Worm (Caenorhabditis elegans) whole organism, young adult: ENCODE measurements around the gene mau-8.

Experiments used
- B0035.1 ChIP-seq: sonication (generic microtip); optimal IDR thresholded peaks from 2 replicates; lab custom pipeline; 2016; ENCODE audit warnings: missing genetic modification characterization, mild to moderate bottlenecking, missing compliant biosample characterization, missing genotype, missing genetic modification reagents
- B0336.3 ChIP-seq: fragments of 200-800 bp; sonication (Bioruptor generic); IDR thresholded peaks from 2 replicates; pipeline ENCODE4 v1.3.6; 2022; ENCODE audit warnings: missing genetic modification characterization, missing compliant biosample characterization
- D2030.7 ChIP-seq: fragments of 200-800 bp; sonication (Bioruptor generic); IDR thresholded peaks from 2 replicates; pipeline ENCODE4 v1.3.6; 2022; ENCODE audit warnings: missing genetic modification reagents, missing genetic modification characterization, missing compliant biosample characterization
- F23B12.7 ChIP-seq: sonication (generic microtip); optimal IDR thresholded peaks from 2 replicates; lab custom pipeline; 2017; ENCODE audit warnings: missing genetic modification characterization, mild to moderate bottlenecking, missing compliant biosample characterization, antibody characterized with exemption, moderate library complexity; ENCODE audit not compliant: insufficient read depth
- F33H1.4 ChIP-seq: fragments of 200-800 bp; sonication (Bioruptor generic); IDR thresholded peaks from 2 replicates; pipeline ENCODE4 v1.3.6; 2022; ENCODE audit warnings: missing genetic modification reagents, missing genetic modification characterization, missing compliant biosample characterization
- F49E8.2 ChIP-seq: sonication (generic microtip); optimal IDR thresholded peaks from 3 replicates; lab custom pipeline; 2017; ENCODE audit warnings: missing genetic modification characterization, mild to moderate bottlenecking, missing compliant biosample characterization, antibody characterized with exemption, moderate library complexity; ENCODE audit not compliant: insufficient read depth
- F52B5.7 ChIP-seq: sonication (generic microtip); optimal IDR thresholded peaks from 2 replicates; lab custom pipeline; 2016; ENCODE audit warnings: mild to moderate bottlenecking, missing genetic modification characterization, missing compliant biosample characterization
- K12H6.12 ChIP-seq: fragments of 200-800 bp; sonication (Bioruptor generic); optimal IDR thresholded peaks from 2 replicates; lab custom pipeline; 2018; ENCODE audit warnings: mild to moderate bottlenecking, missing genetic modification characterization, missing compliant biosample characterization
- T26A5.8 ChIP-seq: sonication (generic microtip); optimal IDR thresholded peaks from 2 replicates; lab custom pipeline; 2016; ENCODE audit warnings: missing genetic modification characterization, missing compliant biosample characterization
- Y53F4B.3 ChIP-seq: fragments of 200-800 bp; sonication (Bioruptor generic); IDR thresholded peaks from 2 replicates; pipeline ENCODE4 v1.3.6; 2022; ENCODE audit warnings: missing genetic modification reagents, missing genetic modification characterization, missing compliant biosample characterization
- Y56A3A.18 ChIP-seq: fragments of 200-800 bp; sonication (Bioruptor generic); IDR thresholded peaks from 2 replicates; pipeline ENCODE4 v1.3.6; 2022; ENCODE audit warnings: missing genetic modification reagents, missing genetic modification characterization, missing compliant biosample characterization
- akir-1 ChIP-seq: fragments of 200-800 bp; sonication (Bioruptor generic); optimal IDR thresholded peaks from 2 replicates; lab custom pipeline; 2018; ENCODE audit warnings: mild to moderate bottlenecking, missing genetic modification characterization, moderate library complexity, missing compliant biosample characterization
- athp-1 ChIP-seq: sonication (generic microtip); optimal IDR thresholded peaks from 2 replicates; lab custom pipeline; 2017; ENCODE audit warnings: mild to moderate bottlenecking, missing genetic modification characterization, missing compliant biosample characterization
- attf-5 ChIP-seq: fragments of 200-800 bp; sonication (Bioruptor generic); optimal IDR thresholded peaks from 2 replicates; lab custom pipeline; 2018; ENCODE audit warnings: mild to moderate bottlenecking, missing genetic modification characterization, missing compliant biosample characterization
- bed-2 ChIP-seq: fragments of 200-800 bp; sonication (Bioruptor generic); IDR thresholded peaks from 2 replicates; pipeline ENCODE4 v1.3.6; 2022; ENCODE audit warnings: missing genetic modification reagents, missing genetic modification characterization, missing compliant biosample characterization
- ccch-3 ChIP-seq: fragments of 200-800 bp; sonication (Bioruptor generic); optimal IDR thresholded peaks from 2 replicates; lab custom pipeline; 2018; ENCODE audit warnings: mild to moderate bottlenecking, missing genetic modification characterization, missing compliant biosample characterization
- ceh-79 ChIP-seq: sonication (generic microtip); optimal IDR thresholded peaks from 2 replicates; lab custom pipeline; 2017; ENCODE audit warnings: mild to moderate bottlenecking, missing genetic modification characterization, missing compliant biosample characterization
- ceh-91 ChIP-seq: fragments of 200-800 bp; sonication (Bioruptor generic); IDR thresholded peaks from 2 replicates; pipeline ENCODE4 v1.3.6; 2022; ENCODE audit warnings: missing genetic modification reagents, missing genetic modification characterization, missing compliant biosample characterization
- chd-7 ChIP-seq: sonication (generic microtip); optimal IDR thresholded peaks from 2 replicates; lab custom pipeline; 2016; ENCODE audit warnings: mild to moderate bottlenecking, missing genetic modification characterization, moderate library complexity, missing compliant biosample characterization
- efl-1 ChIP-seq: fragments of 150-350 bp; optimal IDR thresholded peaks from 2 replicates; lab custom pipeline; 2014; ENCODE audit warnings: missing biosample characterization, missing genetic modification reagents, missing genetic modification characterization
- egrh-3 ChIP-seq: fragments of 200-800 bp; sonication (Bioruptor generic); IDR thresholded peaks from 2 replicates; pipeline ENCODE4 v1.3.6; 2022; ENCODE audit warnings: missing genetic modification reagents, missing genetic modification characterization, missing compliant biosample characterization
- fkh-3 ChIP-seq: sonication (generic microtip); optimal IDR thresholded peaks from 2 replicates; lab custom pipeline; 2016; ENCODE audit warnings: mild to moderate bottlenecking, missing genetic modification characterization, missing compliant biosample characterization
- gei-17 ChIP-seq: fragments of 200-800 bp; sonication (Bioruptor generic); optimal IDR thresholded peaks from 2 replicates; lab custom pipeline; 2018; ENCODE audit warnings: mild to moderate bottlenecking, missing genetic modification characterization, missing compliant biosample characterization
- hrde-1 ChIP-seq: sonication (generic microtip); optimal IDR thresholded peaks from 2 replicates; lab custom pipeline; 2016; ENCODE audit warnings: missing genetic modification characterization, mild to moderate bottlenecking, missing compliant biosample characterization, moderate library complexity, missing genotype, missing genetic modification reagents, borderline replicate concordance
- hsf-1 ChIP-seq: fragments of 200-800 bp; sonication (Bioruptor generic); IDR thresholded peaks from 2 replicates; pipeline ENCODE4 v1.3.6; 2022; ENCODE audit warnings: missing genetic modification reagents, missing genetic modification characterization, missing compliant biosample characterization
- lin-26 ChIP-seq: fragments of 200-800 bp; sonication (Bioruptor generic); IDR thresholded peaks from 2 replicates; pipeline ENCODE4 v1.3.6; 2022; ENCODE audit warnings: missing genetic modification reagents, missing genetic modification characterization, missing compliant biosample characterization
- lin-54 ChIP-seq: fragments of 200-800 bp; sonication (Bioruptor generic); optimal IDR thresholded peaks from 2 replicates; lab custom pipeline; 2018; ENCODE audit warnings: mild to moderate bottlenecking, missing genetic modification characterization, missing compliant biosample characterization
- madf-6 ChIP-seq: fragments of 200-800 bp; sonication (Bioruptor generic); IDR thresholded peaks from 2 replicates; pipeline ENCODE4 v1.3.6; 2022; ENCODE audit warnings: missing genetic modification reagents, missing genetic modification characterization, missing compliant biosample characterization
- mcd-1 ChIP-seq: fragments of 200-800 bp; sonication (Bioruptor generic); IDR thresholded peaks from 2 replicates; pipeline ENCODE4 v1.3.6; 2022; ENCODE audit warnings: missing genetic modification reagents, missing genetic modification characterization, missing compliant biosample characterization
- mes-4 ChIP-seq: sonication (generic microtip); optimal IDR thresholded peaks from 2 replicates; lab custom pipeline; 2016; ENCODE audit warnings: missing genotype, missing genetic modification characterization, missing compliant biosample characterization
- nfya-2 ChIP-seq: fragments of 200-800 bp; sonication (Bioruptor generic); IDR thresholded peaks from 2 replicates; pipeline ENCODE4 v1.3.6; 2022; ENCODE audit warnings: missing genetic modification reagents, missing genetic modification characterization, missing compliant biosample characterization
- nhr-120 ChIP-seq: fragments of 200-800 bp; sonication (Bioruptor generic); IDR thresholded peaks from 2 replicates; pipeline ENCODE4 v1.3.6; 2022; ENCODE audit warnings: missing genetic modification characterization, missing compliant biosample characterization
- nhr-179 ChIP-seq: sonication (generic microtip); optimal IDR thresholded peaks from 2 replicates; lab custom pipeline; 2016; ENCODE audit warnings: mild to moderate bottlenecking, missing genetic modification characterization, missing compliant biosample characterization
- nhr-90 ChIP-seq: sonication (generic microtip); optimal IDR thresholded peaks from 2 replicates; lab custom pipeline; 2016; ENCODE audit warnings: missing genotype, mild to moderate bottlenecking, missing genetic modification characterization, missing compliant biosample characterization
- rcor-1 ChIP-seq: fragments of 200-800 bp; sonication (Bioruptor generic); IDR thresholded peaks from 2 replicates; pipeline ENCODE4 v1.3.6; 2022; ENCODE audit warnings: missing genetic modification reagents, missing genetic modification characterization, missing compliant biosample characterization
- rec-8 ChIP-seq, 2 experiments: sonication (generic microtip); optimal IDR thresholded peaks; 2 replicates each; lab custom pipeline; 2016; ENCODE audit warnings: mild to moderate bottlenecking in 2 of 2, missing genetic modification characterization in 2 of 2, missing genetic modification reagents in 2 of 2, missing genotype in 2 of 2, missing biosample characterization in 1 of 2, missing compliant biosample characterization in 1 of 2, moderate library complexity in 1 of 2
- repo-1 ChIP-seq: sonication (generic microtip); optimal IDR thresholded peaks from 2 replicates; lab custom pipeline; 2017; ENCODE audit warnings: mild to moderate bottlenecking, missing genetic modification characterization, missing compliant biosample characterization
- sdz-38 ChIP-seq: sonication (generic microtip); optimal IDR thresholded peaks from 2 replicates; lab custom pipeline; 2016; ENCODE audit warnings: missing genotype, missing genetic modification characterization, missing compliant biosample characterization
- snpc-1.3 ChIP-seq: sonication (generic microtip); optimal IDR thresholded peaks from 2 replicates; lab custom pipeline; 2017; ENCODE audit warnings: missing genetic modification characterization, mild to moderate bottlenecking, missing compliant biosample characterization, antibody characterized with exemption, moderate library complexity, missing genotype, missing genetic modification reagents; ENCODE audit not compliant: insufficient read depth
- snpc-3.4 ChIP-seq: sonication (generic microtip); optimal IDR thresholded peaks from 2 replicates; lab custom pipeline; 2017; ENCODE audit warnings: missing genetic modification characterization, mild to moderate bottlenecking, missing compliant biosample characterization, antibody characterized with exemption, moderate library complexity, missing genotype, missing genetic modification reagents
- tlf-1 ChIP-seq: fragments of 200-800 bp; sonication (Bioruptor generic); optimal IDR thresholded peaks from 2 replicates; lab custom pipeline; 2018; ENCODE audit warnings: mild to moderate bottlenecking, missing genetic modification characterization, missing compliant biosample characterization
- unc-130 ChIP-seq: sonication (generic microtip); optimal IDR thresholded peaks from 2 replicates; lab custom pipeline; 2016; ENCODE audit warnings: missing genetic modification reagents, missing genetic modification characterization, missing compliant biosample characterization
- zim-3 ChIP-seq: sonication (generic microtip); optimal IDR thresholded peaks from 2 replicates; lab custom pipeline; 2017; ENCODE audit warnings: mild to moderate bottlenecking, missing genetic modification characterization, moderate library complexity, missing compliant biosample characterization
- ztf-18 ChIP-seq: sonication (generic microtip); optimal IDR thresholded peaks from 2 replicates; lab custom pipeline; 2016; ENCODE audit warnings: missing genotype, mild to moderate bottlenecking, missing genetic modification characterization, missing compliant biosample characterization
- ztf-22 ChIP-seq: fragments of 200-800 bp; sonication (Bioruptor generic); optimal IDR thresholded peaks from 2 replicates; lab custom pipeline; 2018; ENCODE audit warnings: mild to moderate bottlenecking, missing genetic modification characterization, moderate library complexity, missing compliant biosample characterization
- ztf-26 ChIP-seq: sonication (generic microtip); optimal IDR thresholded peaks from 2 replicates; lab custom pipeline; 2017; ENCODE audit warnings: missing genetic modification characterization, missing compliant biosample characterization
- ztf-3 ChIP-seq: fragments of 200-800 bp; sonication (Bioruptor generic); optimal IDR thresholded peaks from 2 replicates; lab custom pipeline; 2018; ENCODE audit warnings: mild to moderate bottlenecking, missing genetic modification characterization, missing compliant biosample characterization

Gene mau-8

DNA sequence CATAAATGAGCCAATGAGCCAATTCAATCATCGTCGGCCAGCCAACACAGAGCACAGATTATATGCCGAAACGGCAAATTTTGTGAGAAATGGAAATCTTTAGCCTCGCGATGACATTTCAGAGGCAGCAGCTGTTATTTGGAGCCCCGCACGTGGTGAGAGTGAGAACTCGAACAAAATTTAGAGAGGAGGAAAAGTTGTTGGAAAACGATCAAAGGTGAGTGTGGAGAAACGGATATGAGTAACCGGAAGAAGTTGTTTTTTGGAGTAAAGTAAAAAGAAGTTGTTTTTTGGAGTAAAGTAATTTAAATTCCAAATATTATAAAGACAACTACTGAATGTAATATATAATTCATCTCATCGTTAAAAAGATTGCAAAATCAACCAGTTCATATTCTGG, 20.9 kb downstream of the mau-8 start, which contains the start of gene Y62E10A.13 (continued):
- no peak for TF ChIP-seq lin-26 (GFP tag; lab: Robert Waterston, UW)
- TF ChIP-seq F23B12.7 (tag; lab: Kevin White, UChicago), result no peak
- peak; percentile 42 for TF ChIP-seq tlf-1 (GFP tag; lab: Kevin White, UChicago)
- no peak for TF ChIP-seq mcd-1 (GFP tag; lab: Robert Waterston, UW)
- no peak for TF ChIP-seq ceh-91 (GFP tag; lab: Robert Waterston, UW)
- TF ChIP-seq unc-130, result peak; percentile 49
- TF ChIP-seq ccch-3 (GFP tag; lab: Kevin White, UChicago), result no peak
- no peak for TF ChIP-seq attf-5 (GFP tag; lab: Kevin White, UChicago)
- TF ChIP-seq bed-2 (GFP tag; lab: Robert Waterston, UW), result no peak
- TF ChIP-seq T26A5.8, result peak; percentile 67
- TF ChIP-seq athp-1, result no peak
- TF ChIP-seq efl-1 (GFP tag; lab: Kevin White, UChicago), result no peak
- TF ChIP-seq gei-17 (GFP tag; lab: Kevin White, UChicago), result no peak
- no peak for TF ChIP-seq D2030.7 (GFP tag; lab: Robert Waterston, UW)
- TF ChIP-seq hsf-1, result peak; percentile 63; the same call in 1 of the 2 replicates
- TF ChIP-seq mes-4, result no peak
- peak; percentile 64 for TF ChIP-seq madf-6 (GFP tag; lab: Robert Waterston, UW)
- TF ChIP-seq Y56A3A.18 (GFP tag; lab: Robert Waterston, UW), result no peak
- TF ChIP-seq zim-3, result no peak
- TF ChIP-seq repo-1 (tag; lab: Kevin White, UChicago), result peak; percentile 4
- no peak for TF ChIP-seq F52B5.7 (tag; lab: Kevin White, UChicago)
- no peak for TF ChIP-seq K12H6.12
- TF ChIP-seq chd-7, result peak; percentile 50
- 0 out of 2 replicates have a peak, but pooled peaks have one; percentile 20 for TF ChIP-seq rcor-1 (GFP tag; lab: Robert Waterston, UW)
- no peak for TF ChIP-seq Y53F4B.3 (GFP tag; lab: Robert Waterston, UW)
- no peak for TF ChIP-seq egrh-3
- TF ChIP-seq akir-1 (GFP tag; lab: Kevin White, UChicago), result no peak
- no peak for TF ChIP-seq nhr-179
- no peak for TF ChIP-seq rec-8 (tag; optimal IDR thresholded peaks at IDR 0.05; lab: Kevin White, UChicago)

DNA sequence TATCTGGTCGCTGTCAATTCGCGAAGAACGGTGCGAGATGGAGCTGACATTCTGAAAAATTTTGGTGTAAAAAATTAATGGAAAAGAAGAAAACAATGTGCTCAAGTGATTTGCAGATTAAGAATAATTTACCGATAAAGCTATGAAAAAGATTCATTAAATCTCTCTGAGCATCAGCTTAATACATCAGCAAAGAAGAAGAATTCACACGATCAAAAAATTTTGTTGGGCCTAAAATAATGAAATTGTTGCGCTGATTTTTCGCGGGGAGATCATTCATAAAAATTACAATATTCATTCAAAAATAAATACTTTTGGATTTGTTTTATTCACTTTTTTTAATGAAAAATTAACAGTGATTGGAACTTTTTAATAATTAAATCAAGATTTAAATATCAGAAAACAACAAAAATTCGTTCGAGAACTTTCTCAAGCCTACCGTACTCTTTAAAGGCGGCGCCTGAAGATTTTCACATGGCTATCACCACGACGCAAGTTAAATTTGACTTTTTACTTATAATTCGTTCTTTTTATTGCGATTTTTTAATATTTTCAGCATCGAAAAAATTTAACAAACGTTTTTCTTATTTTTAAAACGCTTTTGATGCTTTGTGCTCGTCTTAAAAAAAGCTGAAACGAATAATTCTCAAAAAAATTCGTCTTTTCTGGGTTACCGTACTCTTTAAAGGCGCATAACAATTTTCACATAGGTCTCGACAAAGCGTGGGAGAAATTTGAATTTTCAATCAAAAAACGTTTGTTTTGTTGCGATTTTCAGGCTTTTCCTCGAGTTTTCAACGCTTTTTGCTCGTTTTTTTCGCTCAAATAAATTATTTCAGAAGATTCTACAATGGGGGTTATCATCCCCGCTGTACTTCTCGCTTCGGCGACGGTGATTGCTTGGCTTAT, 22.9 kb downstream of the mau-8 start, which contains the start of the genes memi-2 and cyp-31A5:
Gene memi-2, minus strand, starts transcription at position 51 of the 909 bp plus-strand sequence.
Gene cyp-31A5, plus strand, starts transcription at position 834 of the 909 bp plus-strand sequence.
- no peak for TF ChIP-seq ztf-3 (GFP tag; lab: Kevin White, UChicago)
- no peak for TF ChIP-seq sdz-38 (tag; lab: Kevin White, UChicago)
- TF ChIP-seq bed-2 (GFP tag; lab: Robert Waterston, UW), result no peak
- TF ChIP-seq madf-6 (GFP tag; lab: Robert Waterston, UW), result peak; percentile 66
- no peak for TF ChIP-seq B0336.3
- TF ChIP-seq hrde-1 (tag; lab: Kevin White, UChicago), result no peak
- no peak for TF ChIP-seq nhr-90 (tag; lab: Kevin White, UChicago)
- no peak for TF ChIP-seq lin-54 (GFP tag; lab: Kevin White, UChicago)
- no peak for TF ChIP-seq snpc-3.4 (tag; lab: Kevin White, UChicago)
- TF ChIP-seq F33H1.4, result peak; percentile 59
- TF ChIP-seq ztf-22, result no peak
- no peak for TF ChIP-seq ztf-26 (tag; lab: Kevin White, UChicago)
- no peak for TF ChIP-seq F49E8.2
- no peak for TF ChIP-seq B0035.1 (tag; lab: Kevin White, UChicago)
- TF ChIP-seq snpc-1.3, result peak; percentile 17
- no peak for TF ChIP-seq chd-7
- no peak for TF ChIP-seq ceh-79 (tag; lab: Kevin White, UChicago)
- peak; percentile 89 for TF ChIP-seq hsf-1
- TF ChIP-seq nfya-2 (GFP tag; lab: Robert Waterston, UW), result no peak
- no peak for TF ChIP-seq ztf-18 (tag; lab: Kevin White, UChicago)
- no peak for TF ChIP-seq fkh-3 (tag; lab: Kevin White, UChicago)
- TF ChIP-seq nhr-120 (GFP tag; lab: Robert Waterston, UW), result no peak
